Worm (Caenorhabditis elegans): ENCODE measurements around the gene F58A3.4.

Gene F58A3.4

ce11 chrX:10976447-10977196 is 33.8 kb downstream of the F58A3.4 start:
- no peak for TF ChIP-seq blmp-1 (tag; optimal IDR thresholded peaks at IDR 0.05)
- TF ChIP-seq sptf-1 (tag; optimal IDR thresholded peaks at IDR 0.05): no peak
- no peak for TF ChIP-seq drap-1 (GFP tag; optimal IDR thresholded peaks at IDR 0.05)
- no peak for TF ChIP-seq nhr-237 (tag; optimal IDR thresholded peaks at IDR 0.05)
- TF ChIP-seq sem-2 (GFP tag; optimal IDR thresholded peaks at IDR 0.05): no peak
- TF ChIP-seq hlh-1 (tag; optimal IDR thresholded peaks at IDR 0.05): no peak
- no peak for TF ChIP-seq ceh-43 (GFP tag; optimal IDR thresholded peaks at IDR 0.05)
- TF ChIP-seq unc-120 (tag; optimal IDR thresholded peaks at IDR 0.05; ENCODE audit: poor library complexity, severe bottlenecking): no peak
- no peak for TF ChIP-seq mep-1 (tag; optimal IDR thresholded peaks at IDR 0.05)
- no peak for TF ChIP-seq pha-4 (tag; optimal IDR thresholded peaks at IDR 0.05)
- no peak for TF ChIP-seq ces-1 (GFP tag; optimal IDR thresholded peaks at IDR 0.05)
- no peak for TF ChIP-seq mab-5 (tag; optimal IDR thresholded peaks at IDR 0.05)
- no peak for TF ChIP-seq bed-3 (GFP tag; optimal IDR thresholded peaks at IDR 0.05)
- TF ChIP-seq lsy-2 (tag; optimal IDR thresholded peaks at IDR 0.05): no peak
- no peak for TF ChIP-seq snpc-4 (tag; optimal IDR thresholded peaks at IDR 0.05)
- TF ChIP-seq M03D4.4 (tag; optimal IDR thresholded peaks at IDR 0.05): no peak
- TF ChIP-seq nhr-28 (tag; optimal IDR thresholded peaks at IDR 0.05): no peak
- no peak for TF ChIP-seq nhr-2 (tag; optimal IDR thresholded peaks at IDR 0.05)

- TF ChIP-seq snpc-4 (tag; optimal IDR thresholded peaks at IDR 0.05): no peak
- no peak for TF ChIP-seq ces-1 (GFP tag; optimal IDR thresholded peaks at IDR 0.05)
- no peak for TF ChIP-seq drap-1 (GFP tag; optimal IDR thresholded peaks at IDR 0.05)
- no peak for TF ChIP-seq flh-1 (GFP tag; optimal IDR thresholded peaks at IDR 0.05)
- TF ChIP-seq lsy-2 (tag; optimal IDR thresholded peaks at IDR 0.05): no peak
- no peak for TF ChIP-seq sem-2 (GFP tag; optimal IDR thresholded peaks at IDR 0.05)
- no peak for TF ChIP-seq elt-3 (tag; optimal IDR thresholded peaks at IDR 0.05)
- TF ChIP-seq mab-5 (tag; optimal IDR thresholded peaks at IDR 0.05): no peak
- no peak for TF ChIP-seq sptf-1 (tag; optimal IDR thresholded peaks at IDR 0.05)
Measured at ce11 chrX:10971118-10971517, 39.3 kb downstream of the F58A3.4 start.

ce11 chrX:10970629-10971028 is 39.8 kb downstream of the F58A3.4 start, which contains the start of gene K09C8.8:
Gene K09C8.8 (plus strand): TSS chrX:10970929.
- TF ChIP-seq ces-1 (GFP tag; optimal IDR thresholded peaks at IDR 0.05): no peak
- TF ChIP-seq elt-3 (tag; optimal IDR thresholded peaks at IDR 0.05): no peak
- TF ChIP-seq mls-2 (tag; optimal IDR thresholded peaks at IDR 0.05): no peak
- TF ChIP-seq lin-13 (tag; optimal IDR thresholded peaks at IDR 0.05): no peak
- TF ChIP-seq hlh-1 (tag; optimal IDR thresholded peaks at IDR 0.05): no peak
- no peak for TF ChIP-seq pha-4 (tag; optimal IDR thresholded peaks at IDR 0.05)
- no peak for TF ChIP-seq nhr-28 (tag; optimal IDR thresholded peaks at IDR 0.05)
- TF ChIP-seq M03D4.4 (tag; optimal IDR thresholded peaks at IDR 0.05): no peak
- TF ChIP-seq zip-8 (tag; optimal IDR thresholded peaks at IDR 0.05): no peak
- no peak for TF ChIP-seq bed-3 (GFP tag; optimal IDR thresholded peaks at IDR 0.05)
- TF ChIP-seq ceh-43 (GFP tag; optimal IDR thresholded peaks at IDR 0.05): no peak
- no peak for TF ChIP-seq mab-5 (tag; optimal IDR thresholded peaks at IDR 0.05)
- no peak for TF ChIP-seq cnd-1 (tag; optimal IDR thresholded peaks at IDR 0.05)

ce11 chrX:10967698-10968097 is 42.8 kb downstream of the F58A3.4 start, which contains the start of gene K09C8.9:
Gene K09C8.9 (minus strand): TSS chrX:10967798.
- TF ChIP-seq ztf-11 (tag; optimal IDR thresholded peaks at IDR 0.05) (no peak), snpc-4 (tag; optimal IDR thresholded peaks at IDR 0.05) (no peak), nhr-237 (tag; optimal IDR thresholded peaks at IDR 0.05) (no peak), unc-62 (GFP tag; optimal IDR thresholded peaks at IDR 0.05) (no peak), lin-13 (tag; optimal IDR thresholded peaks at IDR 0.05) (no peak), ces-1 (GFP tag; optimal IDR thresholded peaks at IDR 0.05) (no peak), hlh-1 (tag; optimal IDR thresholded peaks at IDR 0.05) (no peak), mep-1 (tag; optimal IDR thresholded peaks at IDR 0.05) (no peak), unc-39 (tag; optimal IDR thresholded peaks at IDR 0.05) (no peak), blmp-1 (tag; optimal IDR thresholded peaks at IDR 0.05) (no peak)

- TF ChIP-seq ces-1 (GFP tag; optimal IDR thresholded peaks at IDR 0.05): no peak
- TF ChIP-seq ceh-83 (GFP tag; optimal IDR thresholded peaks at IDR 0.05): no peak
- no peak for TF ChIP-seq unc-62 (GFP tag; optimal IDR thresholded peaks at IDR 0.05)
- no peak for TF ChIP-seq sem-2 (GFP tag; optimal IDR thresholded peaks at IDR 0.05)
- TF ChIP-seq nhr-2 (tag; optimal IDR thresholded peaks at IDR 0.05): no peak
- TF ChIP-seq tbx-8 (GFP tag; optimal IDR thresholded peaks at IDR 0.05): no peak
- TF ChIP-seq mab-5 (tag; optimal IDR thresholded peaks at IDR 0.05): no peak
- TF ChIP-seq elt-3 (tag; optimal IDR thresholded peaks at IDR 0.05): no peak
- TF ChIP-seq zip-8 (tag; optimal IDR thresholded peaks at IDR 0.05): no peak
Measured at ce11 chrX:10966251-10966650, 44.2 kb downstream of the F58A3.4 start, which contains the start of gene lge-1. Gene lge-1 (plus strand): TSS chrX:10966551.

All from whole organism, mixed stage, embryonic.